Fruit fly (Drosophila melanogaster) S2 (cell line): ENCODE data around the gene CG44004.

Experiments
- CG8478 ChIP-seq: fragments of >200 bp; optimal IDR thresholded peaks from 2 replicates; lab custom pipeline; 2018
- CTCF ChIP-seq, 2 experiments: fragments of >200 bp; optimal IDR thresholded peaks; 2 replicates each; lab custom pipeline; 2018

- TF ChIP-seq CG8478 (no peak), CTCF (optimal IDR thresholded peaks at IDR 0.05; lab: Kevin White, UChicago) (no peak)
Observed at dm6 chr3L:18086754-18087685, 13.4 kb upstream of the CG44004 start, which contains the start of gene CG34253.
